Fruit fly (Drosophila melanogaster) whole organism, wandering third instar larva: Measurements from ENCODE around the gene Eip78C.

Source experiments
- Abd-B ChIP-seq: fragments of >200 bp; optimal IDR thresholded peaks from 2 replicates; lab custom pipeline; 2017; ENCODE audit warnings: missing biosample characterization, missing genetic modification characterization
- Hr78 ChIP-seq: fragments of >200 bp; optimal IDR thresholded peaks from 2 replicates; lab custom pipeline; 2017; ENCODE audit warnings: missing biosample characterization, missing genetic modification characterization
- Myc ChIP-seq: fragments of >200 bp; optimal IDR thresholded peaks from 2 replicates; lab custom pipeline; 2017
- N ChIP-seq: fragments of >200 bp; optimal IDR thresholded peaks from 2 replicates; lab custom pipeline; 2018; ENCODE audit warnings: missing biosample characterization, missing external identifiers, missing genetic modification characterization
- OdsH ChIP-seq: fragments of 200-800 bp; sonication (Bioruptor generic); optimal IDR thresholded peaks from 2 replicates; lab custom pipeline; 2016; ENCODE audit warnings: missing biosample characterization, mild to moderate bottlenecking, missing genetic modification characterization
- Sp1 ChIP-seq: fragments of 200-800 bp; sonication (Bioruptor generic); optimal IDR thresholded peaks from 3 replicates; lab custom pipeline; 2019; ENCODE audit warnings: missing biosample characterization, mild to moderate bottlenecking, missing genetic modification characterization, moderate library complexity
- brk ChIP-seq: fragments of 200-800 bp; sonication (Bioruptor generic); optimal IDR thresholded peaks from 2 replicates; lab custom pipeline; 2016; ENCODE audit warnings: missing biosample characterization, mild to moderate bottlenecking, missing genetic modification characterization
- dmrt93B ChIP-seq: fragments of 200-800 bp; sonication (Bioruptor generic); optimal IDR thresholded peaks from 2 replicates; lab custom pipeline; 2018; ENCODE audit warnings: missing biosample characterization, mild to moderate bottlenecking, missing genetic modification characterization
- fru ChIP-seq: fragments of 200-800 bp; sonication (Bioruptor generic); optimal IDR thresholded peaks from 3 replicates; lab custom pipeline; 2016; ENCODE audit warnings: missing biosample characterization, mild to moderate bottlenecking, missing genetic modification characterization
- h ChIP-seq: fragments of 200-800 bp; sonication (Bioruptor generic); optimal IDR thresholded peaks from 3 replicates; lab custom pipeline; 2016; ENCODE audit warnings: missing biosample characterization, mild to moderate bottlenecking, missing genetic modification characterization
- pan ChIP-seq: fragments of >200 bp; optimal IDR thresholded peaks from 2 replicates; lab custom pipeline; 2017
- psq ChIP-seq: fragments of 200-800 bp; sonication (Bioruptor generic); optimal IDR thresholded peaks from 3 replicates; lab custom pipeline; 2017; ENCODE audit warnings: missing biosample characterization, mild to moderate bottlenecking, missing genetic modification characterization, moderate library complexity
- usp ChIP-seq: fragments of >200 bp; optimal IDR thresholded peaks from 2 replicates; lab custom pipeline; 2017; ENCODE audit warnings: missing biosample characterization, missing genetic modification characterization
- woc ChIP-seq: sonication (Bioruptor generic); optimal IDR thresholded peaks from 2 replicates; lab custom pipeline; 2016; ENCODE audit warnings: missing biosample characterization, mild to moderate bottlenecking, missing genetic modification characterization

DNA sequence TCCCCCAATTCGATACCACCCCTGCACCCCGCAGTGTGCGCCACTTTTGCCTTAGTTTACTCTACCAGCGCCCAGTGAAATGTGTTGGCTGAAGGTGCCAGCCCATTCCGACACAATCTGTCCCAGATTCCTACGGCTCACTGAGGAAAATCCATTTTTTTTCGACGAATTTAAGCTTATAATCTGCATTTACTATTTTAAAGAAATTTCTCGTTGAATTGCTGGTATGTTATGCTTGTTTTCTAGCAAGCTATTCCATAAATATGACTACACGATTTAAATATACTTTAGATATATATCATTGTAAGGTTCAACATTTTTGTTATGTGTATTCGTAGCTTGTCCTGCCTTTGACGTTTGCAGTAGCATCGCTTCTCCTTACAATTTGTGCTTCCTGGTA is 3.1 kb upstream of the Eip78C start:
- TF ChIP-seq Myc (lab: Kevin White, UChicago) (no peak), fru (no peak), Sp1 (no peak), psq (no peak), dmrt93B (GFP tag; lab: Kevin White, UChicago) (no peak), brk (no peak), pan (no peak), woc (GFP tag; lab: Kevin White, UChicago) (no peak), h (GFP tag; lab: Kevin White, UChicago) (no peak), Hr78 (GFP tag; lab: Kevin White, UChicago) (no peak), N (GFP tag; lab: Kevin White, UChicago) (no peak), Abd-B (no peak), usp (GFP tag; lab: Kevin White, UChicago) (no peak), OdsH (GFP tag; lab: Kevin White, UChicago) (no peak)
